Worm (Caenorhabditis elegans): ENCODE data around the gene K07F5.17.
A peak's percentile ranks its signal among the peaks of the same experiment; 100 is the strongest.

Gene K07F5.17

ce11 chrIV:9884257-9884656 lies 42.1 kb downstream of the K07F5.17 start, which contains the start of the genes prp-18 and mccc-1 (continued):
- TF ChIP-seq unc-130 (GFP tag; optimal IDR thresholded peaks at IDR 0.05) (peak; percentile 64), cey-2 (tag; optimal IDR thresholded peaks at IDR 0.05; ENCODE audit: borderline replicate concordance, insufficient read depth) (no peak), unc-39 (tag; optimal IDR thresholded peaks at IDR 0.05) (no peak), F44E2.7 (GFP tag; IDR thresholded peaks at IDR 0.05) (no peak), duxl-1 (tag; optimal IDR thresholded peaks at IDR 0.05; ENCODE audit: poor library complexity) (no peak), egl-27 (tag; optimal IDR thresholded peaks at IDR 0.05) (no peak), jun-1 (tag; optimal IDR thresholded peaks at IDR 0.05) (no peak), snpc-1.2 (GFP tag; IDR thresholded peaks at IDR 0.05) (0 out of 2 replicates have a peak, but pooled peaks have one; percentile 24), F37D6.2 (tag; optimal IDR thresholded peaks at IDR 0.05) (no peak), hlh-11 (tag; optimal IDR thresholded peaks at IDR 0.05) (peak; percentile 3), dpl-1 (GFP tag; optimal IDR thresholded peaks at IDR 0.05) (peak; percentile 61), zip-11 (GFP tag; IDR thresholded peaks at IDR 0.05) (no peak), Y105C5A.15 (GFP tag; IDR thresholded peaks at IDR 0.05) (no peak), sdz-12 (GFP tag; optimal IDR thresholded peaks at IDR 0.05) (no peak), mes-2 (tag; optimal IDR thresholded peaks at IDR 0.05; ENCODE audit: poor library complexity, severe bottlenecking) (peak; percentile 72), hmg-1.1 (GFP tag; IDR thresholded peaks at IDR 0.05) (no peak), ZK546.5 (tag; optimal IDR thresholded peaks at IDR 0.05) (no peak), ztf-11 (tag; optimal IDR thresholded peaks at IDR 0.05) (no peak), arid-1 (GFP tag; conservative IDR thresholded peaks at IDR 0.05) (no peak), Y5F2A.4 (GFP tag; optimal IDR thresholded peaks at IDR 0.05) (no peak), tra-1 (GFP tag; IDR thresholded peaks at IDR 0.05) (no peak), spr-3 (GFP tag; optimal IDR thresholded peaks at IDR 0.05) (no peak), mep-1 (tag; optimal IDR thresholded peaks at IDR 0.05) (no peak), skn-1 (tag; optimal IDR thresholded peaks at IDR 0.05) (no peak), F10B5.3 (tag; optimal IDR thresholded peaks at IDR 0.05) (no peak), aha-1 (tag) (no peak), lin-15B (tag; optimal IDR thresholded peaks at IDR 0.05) (no peak), lin-38 (GFP tag; IDR thresholded peaks at IDR 0.05) (peak; percentile 94), nhr-48 (tag; optimal IDR thresholded peaks at IDR 0.05) (no peak), pqm-1 (tag; optimal IDR thresholded peaks at IDR 0.05) (no peak), ceh-32 (tag; optimal IDR thresholded peaks at IDR 0.05; ENCODE audit: poor library complexity) (no peak), ceh-44 (GFP tag; IDR thresholded peaks at IDR 0.05) (no peak), dmd-8 (GFP tag; IDR thresholded peaks at IDR 0.05) (no peak), nhr-102 (tag; optimal IDR thresholded peaks at IDR 0.05) (no peak), ctbp-1 (GFP tag; IDR thresholded peaks at IDR 0.05) (no peak), nhr-41 (GFP tag; IDR thresholded peaks at IDR 0.05) (no peak), attf-4 (tag; optimal IDR thresholded peaks at IDR 0.05) (no peak), lin-13 (GFP tag; optimal IDR thresholded peaks at IDR 0.05) (no peak), fkh-10 (GFP tag; optimal IDR thresholded peaks at IDR 0.05) (no peak), fos-1 (tag; optimal IDR thresholded peaks at IDR 0.05) (no peak), zfp-2 (tag; optimal IDR thresholded peaks at IDR 0.05) (no peak), ces-1 (GFP tag; optimal IDR thresholded peaks at IDR 0.05) (no peak), ztf-7 (tag; optimal IDR thresholded peaks at IDR 0.05) (no peak), F26F4.8 (GFP tag; conservative IDR thresholded peaks at IDR 0.05) (no peak), ama-1 (optimal IDR thresholded peaks at IDR 0.05) (no peak), lin-39 (tag; optimal IDR thresholded peaks at IDR 0.05) (no peak), mxl-3 (GFP tag; optimal IDR thresholded peaks at IDR 0.05) (no peak), nhr-11 (tag; optimal IDR thresholded peaks at IDR 0.05) (no peak), daf-16 (GFP tag; optimal IDR thresholded peaks at IDR 0.05) (no peak), daf-16 (tag; optimal IDR thresholded peaks at IDR 0.05) (no peak), nhr-6 (tag; optimal IDR thresholded peaks at IDR 0.05) (peak; percentile 57), daf-19 (GFP tag; conservative IDR thresholded peaks at IDR 0.05) (no peak), set-16 (GFP tag; IDR thresholded peaks at IDR 0.05) (no peak), dmd-6 (GFP tag; IDR thresholded peaks at IDR 0.05) (no peak)

Measured in whole organism, L4 larva.